Worm (Caenorhabditis elegans) whole organism, L4 larva: ENCODE results near the gene F32D1.11.

Source experiments
- F37D6.2 ChIP-seq: sonication (generic microtip); optimal IDR thresholded peaks from 2 replicates; lab custom pipeline; 2016; ENCODE audit warnings: mild to moderate bottlenecking, missing genetic modification characterization, missing compliant biosample characterization
- ZK337.2 ChIP-seq: fragments of 200-800 bp; sonication (Bioruptor generic); IDR thresholded peaks from 2 replicates; pipeline ENCODE4 v1.3.6; 2022; ENCODE audit warnings: missing genetic modification reagents, missing genetic modification characterization, missing compliant biosample characterization
- ama-1 ChIP-seq: fragments of 150-350 bp; optimal IDR thresholded peaks from 2 replicates; lab custom pipeline; 2014; ENCODE audit warnings: inconsistent platforms, mixed read lengths
- ctbp-1 ChIP-seq: fragments of 200-800 bp; sonication (Bioruptor generic); IDR thresholded peaks from 2 replicates; pipeline ENCODE4 v1.3.6; 2022; ENCODE audit warnings: missing genetic modification reagents, missing genetic modification characterization, missing compliant biosample characterization
- fkh-10 ChIP-seq: fragments of 150-350 bp; optimal IDR thresholded peaks from 2 replicates; lab custom pipeline; 2014; ENCODE audit warnings: missing biosample characterization, missing genetic modification reagents, missing genetic modification characterization
- lin-13 ChIP-seq: fragments of 150-350 bp; optimal IDR thresholded peaks from 2 replicates; lab custom pipeline; 2014; ENCODE audit warnings: missing biosample characterization, missing genetic modification reagents, missing genetic modification characterization
- madf-9 ChIP-seq: fragments of 200-800 bp; sonication (Bioruptor generic); conservative IDR thresholded peaks from 2 replicates; pipeline ENCODE4 v1.3.6; 2022; ENCODE audit warnings: missing genetic modification reagents, missing genetic modification characterization, missing compliant biosample characterization
- mdl-1 ChIP-seq, 2 experiments: fragments of 150-350 bp in 1 of 2; sonication (generic microtip) in 1 of 2; optimal IDR thresholded peaks; 2 replicates each; lab custom pipeline; 2014 to 2017; ENCODE audit warnings: missing biosample characterization in 2 of 2, missing genetic modification characterization in 2 of 2
- nhr-102 ChIP-seq: sonication (generic microtip); optimal IDR thresholded peaks from 2 replicates; lab custom pipeline; 2016; ENCODE audit warnings: mild to moderate bottlenecking, missing genetic modification characterization, moderate library complexity, missing compliant biosample characterization
- nhr-76 ChIP-seq: fragments of 150-350 bp; optimal IDR thresholded peaks from 2 replicates; lab custom pipeline; 2014; ENCODE audit warnings: missing biosample characterization, missing genetic modification characterization
- tag-97 ChIP-seq: fragments of 200-800 bp; sonication (Bioruptor generic); IDR thresholded peaks from 2 replicates; pipeline ENCODE4 v1.3.6; 2022; ENCODE audit warnings: missing genetic modification characterization, missing compliant biosample characterization
- ztf-11 ChIP-seq: fragments of 150-350 bp; optimal IDR thresholded peaks from 2 replicates; lab custom pipeline; 2014; ENCODE audit warnings: missing biosample characterization, missing genetic modification characterization

DNA sequence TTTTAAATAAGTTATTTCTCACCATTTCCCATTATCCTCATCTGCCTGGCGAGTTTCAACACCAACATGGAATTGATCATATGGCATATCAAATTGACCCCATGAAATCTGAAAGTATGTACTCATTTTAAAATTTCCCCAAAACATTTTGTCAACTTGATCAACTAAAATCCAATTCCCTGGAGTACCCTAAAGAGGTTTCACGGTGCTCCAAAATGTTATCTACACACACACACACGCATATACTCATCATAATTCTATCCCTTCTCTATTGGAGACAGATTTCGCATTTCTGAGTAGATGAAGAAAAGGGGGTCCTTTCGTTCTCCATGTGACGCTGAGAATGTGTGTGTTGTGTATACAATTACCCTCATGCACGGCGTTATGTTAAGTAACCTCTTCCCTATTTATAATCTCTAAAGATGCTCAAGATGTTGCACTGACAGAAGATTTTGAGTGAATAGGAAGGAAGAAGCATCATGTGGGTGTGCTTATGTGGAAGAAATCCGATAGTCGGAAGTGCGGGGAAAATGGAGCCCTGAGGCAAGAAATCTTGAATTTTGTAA, 10.2 kb downstream of the F32D1.11 start:
- TF ChIP-seq tag-97 (no peak), fkh-10 (GFP tag; lab: Kevin White, UChicago) (no peak), ctbp-1 (GFP tag; lab: Robert Waterston, UW) (no peak), nhr-102 (tag; lab: Kevin White, UChicago) (no peak), nhr-76 (tag; lab: Kevin White, UChicago) (no peak), F37D6.2 (no peak), ztf-11 (tag; lab: Kevin White, UChicago) (no peak), mdl-1 (tag; optimal IDR thresholded peaks at IDR 0.05; lab: Kevin White, UChicago) (no peak), lin-13 (GFP tag; lab: Kevin White, UChicago) (no peak), ZK337.2 (no peak), madf-9 (GFP tag; lab: Robert Waterston, UW) (no peak), ama-1 (lab: Kevin White, UChicago) (no peak)
